Fruit fly (Drosophila melanogaster) whole organism, wandering third instar larva: Measurements from ENCODE around the gene Noc2.

Source experiments
- Abd-B ChIP-seq: fragments of >200 bp; optimal IDR thresholded peaks from 2 replicates; lab custom pipeline; 2017; ENCODE audit warnings: missing biosample characterization, missing genetic modification characterization
- CG32264 ChIP-seq: fragments of 200-800 bp; sonication (Bioruptor generic); optimal IDR thresholded peaks from 2 replicates; lab custom pipeline; 2016; ENCODE audit warnings: missing biosample characterization, missing genetic modification characterization
- CG9705 ChIP-seq: fragments of 200-800 bp; sonication (Bioruptor generic); optimal IDR thresholded peaks from 2 replicates; lab custom pipeline; 2018; ENCODE audit warnings: missing biosample characterization, mild to moderate bottlenecking, missing genetic modification characterization
- CrebA ChIP-seq: fragments of 200-800 bp; sonication (Bioruptor generic); optimal IDR thresholded peaks from 2 replicates; lab custom pipeline; 2016; ENCODE audit warnings: missing biosample characterization, mild to moderate bottlenecking, missing genetic modification characterization, borderline replicate concordance
- Dfd ChIP-seq: fragments of >200 bp; optimal IDR thresholded peaks from 2 replicates; lab custom pipeline; 2017; ENCODE audit warnings: missing biosample characterization, missing genetic modification characterization
- Dif ChIP-seq: fragments of 200-275, 200-300 bp; sonication (Bioruptor generic); optimal IDR thresholded peaks from 2 replicates; lab custom pipeline; 2018; ENCODE audit warnings: missing biosample characterization, missing genetic modification characterization; ENCODE audit not compliant: partially characterized antibody
- GATAd ChIP-seq: sonication (Bioruptor generic); optimal IDR thresholded peaks from 2 replicates; lab custom pipeline; 2016; ENCODE audit warnings: missing biosample characterization, missing genetic modification characterization
- HLH106 ChIP-seq: fragments of 200-800 bp; optimal IDR thresholded peaks from 3 replicates; lab custom pipeline; 2019; ENCODE audit warnings: missing biosample characterization, mild to moderate bottlenecking, missing genetic modification characterization, moderate library complexity
- Hnf4 ChIP-seq: fragments of 200-800 bp; sonication (Bioruptor generic); optimal IDR thresholded peaks from 2 replicates; lab custom pipeline; 2016; ENCODE audit warnings: missing biosample characterization, mild to moderate bottlenecking, missing genetic modification characterization
- Hr78 ChIP-seq: fragments of >200 bp; optimal IDR thresholded peaks from 2 replicates; lab custom pipeline; 2017; ENCODE audit warnings: missing biosample characterization, missing genetic modification characterization
- Hr83 ChIP-seq: fragments of 200-300 bp; sonication (Bioruptor generic); optimal IDR thresholded peaks from 2 replicates; lab custom pipeline; 2016; ENCODE audit warnings: missing biosample characterization, mild to moderate bottlenecking, missing genetic modification characterization, moderate library complexity; ENCODE audit not compliant: poor library complexity, severe bottlenecking
- Mio ChIP-seq: sonication (Bioruptor generic); optimal IDR thresholded peaks from 2 replicates; lab custom pipeline; 2016; ENCODE audit warnings: missing biosample characterization, missing genetic modification characterization
- Myc ChIP-seq: fragments of >200 bp; optimal IDR thresholded peaks from 2 replicates; lab custom pipeline; 2017
- N ChIP-seq: fragments of >200 bp; optimal IDR thresholded peaks from 2 replicates; lab custom pipeline; 2018; ENCODE audit warnings: missing biosample characterization, missing external identifiers, missing genetic modification characterization
- OdsH ChIP-seq: fragments of 200-800 bp; sonication (Bioruptor generic); optimal IDR thresholded peaks from 2 replicates; lab custom pipeline; 2016; ENCODE audit warnings: missing biosample characterization, mild to moderate bottlenecking, missing genetic modification characterization
- Rel ChIP-seq, 2 experiments: fragments of 200-800 bp; sonication (Bioruptor generic) in 1 of 2; optimal IDR thresholded peaks; 2 replicates in 1 of 2; 3 replicates in 1 of 2; lab custom pipeline; 2016 to 2019; ENCODE audit warnings: mild to moderate bottlenecking in 2 of 2, missing biosample characterization in 2 of 2, missing genetic modification characterization in 2 of 2, moderate library complexity in 1 of 2
- Sp1 ChIP-seq: fragments of 200-800 bp; sonication (Bioruptor generic); optimal IDR thresholded peaks from 3 replicates; lab custom pipeline; 2019; ENCODE audit warnings: missing biosample characterization, mild to moderate bottlenecking, missing genetic modification characterization, moderate library complexity
- Vsx2 ChIP-seq: fragments of 200-300, 225-300 bp; sonication (Bioruptor generic); optimal IDR thresholded peaks from 2 replicates; lab custom pipeline; 2018; ENCODE audit warnings: missing biosample characterization, missing genetic modification characterization; ENCODE audit not compliant: partially characterized antibody
- br ChIP-seq: fragments of 200-800 bp; sonication (Bioruptor generic); optimal IDR thresholded peaks from 2 replicates; lab custom pipeline; 2016; ENCODE audit warnings: missing biosample characterization, missing genetic modification characterization
- brk ChIP-seq: fragments of 200-800 bp; sonication (Bioruptor generic); optimal IDR thresholded peaks from 2 replicates; lab custom pipeline; 2016; ENCODE audit warnings: missing biosample characterization, mild to moderate bottlenecking, missing genetic modification characterization
- dl ChIP-seq, 2 experiments: fragments of 175-275, 200-275 bp in 1 of 2; fragments of 200-275 bp in 1 of 2; sonication (Bioruptor generic); optimal IDR thresholded peaks; lab custom pipeline; 2018; ENCODE audit warnings: mild to moderate bottlenecking in 2 of 2, missing biosample characterization in 2 of 2, missing genetic modification characterization in 2 of 2, moderate library complexity in 2 of 2; ENCODE audit not compliant: partially characterized antibody in 2 of 2, insufficient read depth in 1 of 2
- dmrt93B ChIP-seq: fragments of 200-800 bp; sonication (Bioruptor generic); optimal IDR thresholded peaks from 2 replicates; lab custom pipeline; 2018; ENCODE audit warnings: missing biosample characterization, mild to moderate bottlenecking, missing genetic modification characterization
- ey ChIP-seq: fragments of 200-800 bp; sonication (Bioruptor generic); optimal IDR thresholded peaks from 2 replicates; lab custom pipeline; 2016; ENCODE audit warnings: missing biosample characterization, missing genetic modification characterization
- foxo ChIP-seq, 2 experiments: fragments of 200-800 bp; sonication (Bioruptor generic); optimal IDR thresholded peaks; 2 replicates in 1 of 2; 3 replicates in 1 of 2; lab custom pipeline; 2016 to 2017; ENCODE audit warnings: missing biosample characterization in 2 of 2, missing genetic modification characterization in 2 of 2
- fru ChIP-seq: fragments of 200-800 bp; sonication (Bioruptor generic); optimal IDR thresholded peaks from 3 replicates; lab custom pipeline; 2016; ENCODE audit warnings: missing biosample characterization, mild to moderate bottlenecking, missing genetic modification characterization
- h ChIP-seq: fragments of 200-800 bp; sonication (Bioruptor generic); optimal IDR thresholded peaks from 3 replicates; lab custom pipeline; 2016; ENCODE audit warnings: missing biosample characterization, mild to moderate bottlenecking, missing genetic modification characterization
- lola ChIP-seq: fragments of >200 bp; optimal IDR thresholded peaks from 2 replicates; lab custom pipeline; 2017; ENCODE audit warnings: missing biosample characterization, missing genetic modification characterization
- pan ChIP-seq: fragments of >200 bp; optimal IDR thresholded peaks from 2 replicates; lab custom pipeline; 2017
- psq ChIP-seq: fragments of 200-800 bp; sonication (Bioruptor generic); optimal IDR thresholded peaks from 3 replicates; lab custom pipeline; 2017; ENCODE audit warnings: missing biosample characterization, mild to moderate bottlenecking, missing genetic modification characterization, moderate library complexity
- rgr ChIP-seq: fragments of 200-800 bp; sonication (Bioruptor generic); optimal IDR thresholded peaks from 3 replicates; lab custom pipeline; 2016; ENCODE audit warnings: missing biosample characterization, mild to moderate bottlenecking, missing genetic modification characterization
- sage ChIP-seq: fragments of 200-800 bp; sonication (Bioruptor generic); optimal IDR thresholded peaks from 2 replicates; lab custom pipeline; 2016; ENCODE audit warnings: missing biosample characterization, mild to moderate bottlenecking, missing genetic modification characterization
- sv ChIP-seq: fragments of 200-800 bp; sonication (Bioruptor generic); optimal IDR thresholded peaks from 3 replicates; lab custom pipeline; 2016; ENCODE audit warnings: missing biosample characterization, missing genetic modification characterization
- tai ChIP-seq: sonication (Bioruptor generic); optimal IDR thresholded peaks from 2 replicates; lab custom pipeline; 2016; ENCODE audit warnings: missing biosample characterization, missing genetic modification characterization
- usp ChIP-seq: fragments of >200 bp; optimal IDR thresholded peaks from 2 replicates; lab custom pipeline; 2017; ENCODE audit warnings: missing biosample characterization, missing genetic modification characterization
- woc ChIP-seq: sonication (Bioruptor generic); optimal IDR thresholded peaks from 2 replicates; lab custom pipeline; 2016; ENCODE audit warnings: missing biosample characterization, mild to moderate bottlenecking, missing genetic modification characterization

Noc2 gene

DNA sequence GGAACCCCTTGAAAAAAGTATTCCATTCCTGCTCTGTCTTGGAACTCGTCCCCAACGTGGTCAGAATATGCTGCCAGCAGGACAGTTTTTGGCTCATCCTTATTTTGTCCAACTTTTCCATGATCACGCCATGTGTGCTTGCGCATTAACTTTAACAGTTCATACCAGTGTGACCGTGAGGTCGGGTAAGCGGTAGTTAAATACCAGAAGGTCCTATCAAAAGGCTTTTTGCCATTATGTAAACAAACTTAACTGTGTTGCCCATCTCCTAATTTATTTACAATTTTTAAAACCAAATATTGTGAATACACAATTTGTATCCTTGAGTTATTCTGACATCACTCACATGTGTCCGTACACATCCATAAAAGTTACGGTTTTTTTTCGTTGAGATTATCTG lies 15.2 kb upstream of the Noc2 start, which contains the start of gene del:
del (minus strand) TSS at position 305 of the 400 bp plus-strand sequence.
- TF ChIP-seq Vsx2 (GFP tag; lab: Kevin White, UChicago), result no peak
- TF ChIP-seq lola (GFP tag; lab: Kevin White, UChicago), result no peak
- no peak for TF ChIP-seq psq
- no peak for TF ChIP-seq ey (GFP tag; lab: Kevin White, UChicago)
- TF ChIP-seq GATAd (GFP tag; lab: Kevin White, UChicago), result no peak
- no peak for TF ChIP-seq pan (lab: Kevin White, UChicago)
- no peak for TF ChIP-seq Myc (lab: Kevin White, UChicago)
- no peak for TF ChIP-seq br (GFP tag; lab: Kevin White, UChicago)
- no peak for TF ChIP-seq CrebA (GFP tag; lab: Kevin White, UChicago)
- TF ChIP-seq h, result no peak
- TF ChIP-seq Hr78 (GFP tag; lab: Kevin White, UChicago), result no peak
- TF ChIP-seq Dfd (GFP tag; lab: Kevin White, UChicago), result no peak
- no peak for TF ChIP-seq N (GFP tag; lab: Kevin White, UChicago)
- no peak for TF ChIP-seq usp (GFP tag; lab: Kevin White, UChicago)
- no peak for TF ChIP-seq CG9705 (GFP tag; lab: Kevin White, UChicago)
- no peak for TF ChIP-seq Hnf4 (GFP tag; lab: Kevin White, UChicago)
- TF ChIP-seq Abd-B (GFP tag; lab: Kevin White, UChicago), result no peak
- no peak for TF ChIP-seq HLH106 (tag; lab: Kevin White, UChicago)
- TF ChIP-seq foxo (GFP tag; optimal IDR thresholded peaks at IDR 0.05; lab: Kevin White, UChicago), result no peak

DNA sequence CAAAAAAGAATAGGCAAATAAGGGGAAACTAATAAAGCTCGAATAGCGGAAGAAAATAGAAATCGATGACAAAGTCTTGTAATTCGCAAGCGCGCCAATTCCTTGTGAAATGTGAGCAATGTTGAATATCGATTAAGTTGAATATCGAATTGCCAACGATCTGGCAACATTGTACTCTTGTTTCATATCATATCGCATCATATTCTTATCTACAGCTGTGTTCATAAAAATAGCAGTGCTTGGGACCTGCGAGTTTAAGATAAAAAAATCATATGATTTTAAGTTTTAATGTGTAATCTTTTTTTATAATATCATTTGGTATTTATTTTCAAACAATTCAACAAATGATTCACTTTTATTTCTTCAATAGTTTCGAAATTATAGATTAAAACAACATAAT lies 14.4 kb upstream of the Noc2 start:
- TF ChIP-seq Hr83 (peak; percentile 48), Vsx2 (GFP tag; lab: Kevin White, UChicago) (no peak), N (GFP tag; lab: Kevin White, UChicago) (no peak), brk (no peak), sv (GFP tag; lab: Kevin White, UChicago) (peak; percentile 46), Abd-B (GFP tag; lab: Kevin White, UChicago) (no peak), dl (GFP tag; optimal IDR thresholded peaks at IDR 0.05; lab: Kevin White, UChicago; ENCODE audit: insufficient read depth in 1 of 2, partially characterized antibody in 2 of 2) (no peak), woc (GFP tag; lab: Kevin White, UChicago) (peak; percentile 62), CG9705 (GFP tag; lab: Kevin White, UChicago) (peak; percentile 4), GATAd (GFP tag; lab: Kevin White, UChicago) (no peak), tai (GFP tag; lab: Kevin White, UChicago) (peak; percentile 14), br (GFP tag; lab: Kevin White, UChicago) (no peak), HLH106 (tag; lab: Kevin White, UChicago) (peak; percentile 39), rgr (GFP tag; lab: Kevin White, UChicago) (peak; percentile 25), Hnf4 (GFP tag; lab: Kevin White, UChicago) (peak; percentile 44), lola (GFP tag; lab: Kevin White, UChicago) (no peak), dmrt93B (GFP tag; lab: Kevin White, UChicago) (no peak)

- TF ChIP-seq OdsH (no peak), Rel (GFP tag; optimal IDR thresholded peaks at IDR 0.05; lab: Kevin White, UChicago) (no peak), Rel (tag; optimal IDR thresholded peaks at IDR 0.05; lab: Kevin White, UChicago) (peak; percentile 62), brk (peak; percentile 55)
- TF ChIP-seq, all 38 proteins: peak for 2
These were observed 9.6 kb upstream of the Noc2 start for dm6 chr2L:21153844-21154243.

dm6 chr2L:21156156-21157040 lies 7.0 kb upstream of the Noc2 start, which contains the start of the genes Mpp6 and E2f2:
TSS of gene Mpp6 (plus strand) at chr2L:21156288.
TSS of gene E2f2 (minus strand) at chr2L:21156749.
- TF ChIP-seq sage (GFP tag; lab: Kevin White, UChicago) (no peak), fru (GFP tag; lab: Kevin White, UChicago) (no peak), Hnf4 (GFP tag; lab: Kevin White, UChicago) (peak; percentile 77), br (GFP tag; lab: Kevin White, UChicago) (no peak), woc (GFP tag; lab: Kevin White, UChicago) (peak; percentile 50), Sp1 (peak; percentile 6), tai (GFP tag; lab: Kevin White, UChicago) (no peak), ey (GFP tag; lab: Kevin White, UChicago) (peak; percentile 19), rgr (GFP tag; lab: Kevin White, UChicago) (peak; percentile 59), Vsx2 (GFP tag; lab: Kevin White, UChicago) (no peak), usp (GFP tag; lab: Kevin White, UChicago) (no peak), brk (no peak), sv (GFP tag; lab: Kevin White, UChicago) (no peak), h (no peak), pan (lab: Kevin White, UChicago) (no peak), Mio (GFP tag; lab: Kevin White, UChicago) (no peak), OdsH (peak; percentile 32), Myc (lab: Kevin White, UChicago) (peak; percentile 76), CrebA (GFP tag; lab: Kevin White, UChicago) (no peak), CG32264 (GFP tag; lab: Kevin White, UChicago) (no peak), Dif (GFP tag; lab: Kevin White, UChicago) (no peak), GATAd (GFP tag; lab: Kevin White, UChicago) (no peak), CG9705 (GFP tag; lab: Kevin White, UChicago) (peak; percentile 24), psq (peak; percentile 92), foxo (GFP tag; optimal IDR thresholded peaks at IDR 0.05; lab: Kevin White, UChicago) (peak in 1 of 2 experiments; percentile 33), HLH106 (tag; lab: Kevin White, UChicago) (peak; percentile 45), Hr83 (peak; percentile 74), dl (GFP tag; optimal IDR thresholded peaks at IDR 0.05; lab: Kevin White, UChicago; ENCODE audit: insufficient read depth in 1 of 2, partially characterized antibody in 2 of 2) (no peak), lola (GFP tag; lab: Kevin White, UChicago) (no peak)
